Fruit fly (Drosophila melanogaster): Measurements from ENCODE around the gene CG3407.

CG3407 gene

DNA sequence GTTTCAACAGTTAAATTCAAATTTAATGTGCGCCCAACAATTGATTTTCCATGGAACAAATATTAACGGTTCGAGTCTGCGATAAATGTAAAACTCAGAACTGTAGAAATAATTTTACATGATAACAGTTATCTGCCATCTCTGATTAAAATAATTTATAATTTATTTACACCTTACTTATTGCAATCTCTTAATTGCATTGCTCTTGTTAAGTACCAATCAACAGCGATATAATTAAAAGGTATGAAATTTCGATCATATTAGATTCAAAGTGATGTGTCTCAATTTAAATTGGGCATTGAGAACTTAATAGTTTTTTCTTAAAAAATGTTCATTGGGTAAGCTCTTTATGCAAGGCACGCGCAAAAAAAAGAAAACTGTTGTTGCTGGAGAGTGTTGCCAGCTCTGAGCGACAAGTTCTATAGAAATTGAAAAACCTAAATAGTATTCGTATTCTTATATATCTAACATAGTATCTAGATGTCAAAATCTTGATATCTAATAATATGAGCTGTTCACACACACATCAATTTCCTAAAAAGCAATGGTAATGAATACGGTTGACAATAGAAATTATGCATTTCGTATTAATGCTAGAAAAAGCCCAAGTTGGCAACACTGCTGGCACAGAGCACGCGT is 10.3 kb downstream of the CG3407 start (continued):
- no peak for TF ChIP-seq nerfin-1 (tag; optimal IDR thresholded peaks at IDR 0.05)
- no peak for TF ChIP-seq hth (optimal IDR thresholded peaks at IDR 0.05)
- TF ChIP-seq hkb (optimal IDR thresholded peaks at IDR 0.05), result no peak
- peak; percentile 76 for TF ChIP-seq hkb (GFP tag; IDR thresholded peaks at IDR 0.05)
- peak; percentile 53 for TF ChIP-seq Camta (GFP tag; optimal IDR thresholded peaks at IDR 0.05)
- no peak for TF ChIP-seq gcm (GFP tag; optimal IDR thresholded peaks at IDR 0.05)
- TF ChIP-seq ham (GFP tag; IDR thresholded peaks at IDR 0.05), result no peak
- TF ChIP-seq gro (GFP tag; optimal IDR thresholded peaks at IDR 0.05), result no peak
- TF ChIP-seq CG8388 (GFP tag; optimal IDR thresholded peaks at IDR 0.05), result no peak
- no peak for TF ChIP-seq sr (GFP tag; IDR thresholded peaks at IDR 0.05)
- peak; percentile 64 for TF ChIP-seq fd96Cb (tag; optimal IDR thresholded peaks at IDR 0.05)
- TF ChIP-seq CG3838 (GFP tag; optimal IDR thresholded peaks at IDR 0.05), result peak; percentile 39
- peak; percentile 49 for TF ChIP-seq CG10979 (tag; optimal IDR thresholded peaks at IDR 0.05)
- peak; percentile 26 to 94 for TF ChIP-seq Pdp1 (GFP tag; optimal IDR thresholded peaks at IDR 0.05)
- peak; percentile 83 for TF ChIP-seq CG9817 (tag; optimal IDR thresholded peaks at IDR 0.05)
- TF ChIP-seq dan (GFP tag; IDR thresholded peaks at IDR 0.05), result no peak
- TF ChIP-seq org-1 (GFP tag; optimal IDR thresholded peaks at IDR 0.05), result peak; percentile 35
- no peak for TF ChIP-seq Lhr (GFP tag; optimal IDR thresholded peaks at IDR 0.05)
- TF ChIP-seq CG13624 (GFP tag; optimal IDR thresholded peaks at IDR 0.05), result peak; percentile 56
- no peak for TF ChIP-seq HLH4C (GFP tag; IDR thresholded peaks at IDR 0.05; ENCODE audit: partially characterized antibody)
- 0 out of 2 replicates have a peak, but pooled peaks have one; percentile 9 for TF ChIP-seq Nf-YA (GFP tag; IDR thresholded peaks at IDR 0.05)
- TF ChIP-seq btn (GFP tag; optimal IDR thresholded peaks at IDR 0.05), result no peak
- peak; percentile 81 for TF ChIP-seq lab (GFP tag; optimal IDR thresholded peaks at IDR 0.05)
- TF ChIP-seq ttk (GFP tag; IDR thresholded peaks at IDR 0.05), result peak; percentile 53; the same call in 1 of the 2 replicates
- no peak for TF ChIP-seq CG7271 (tag; optimal IDR thresholded peaks at IDR 0.05)
- TF ChIP-seq ssp (GFP tag; IDR thresholded peaks at IDR 0.05), result peak; percentile 48; the same call in 1 of the 2 replicates
- TF ChIP-seq Antp (GFP tag; optimal IDR thresholded peaks at IDR 0.05), result peak; percentile 12
- TF ChIP-seq CG6683 (GFP tag; optimal IDR thresholded peaks at IDR 0.05), result no peak
- TF ChIP-seq Elba2 (GFP tag; optimal IDR thresholded peaks at IDR 0.05), result no peak
- no peak for TF ChIP-seq CG13123 (GFP tag; optimal IDR thresholded peaks at IDR 0.05)
- peak; percentile 48; the same call in 2 of the 3 replicates for TF ChIP-seq Aef1 (GFP tag; IDR thresholded peaks at IDR 0.05)
- peak; percentile 52 for TF ChIP-seq stc (GFP tag; IDR thresholded peaks at IDR 0.05)
- 0 out of 4 replicates have a peak, but pooled peaks have one; percentile 36 for TF ChIP-seq Dll (GFP tag; IDR thresholded peaks at IDR 0.05; ENCODE audit: partially characterized antibody)
- TF ChIP-seq Hmx (GFP tag; optimal IDR thresholded peaks at IDR 0.05), result no peak
- peak; percentile 74 for TF ChIP-seq az2 (GFP tag; optimal IDR thresholded peaks at IDR 0.05)
- TF ChIP-seq CG4328 (GFP tag; optimal IDR thresholded peaks at IDR 0.05), result peak; percentile 29
- no peak for TF ChIP-seq CG8281 (tag; optimal IDR thresholded peaks at IDR 0.05)
- peak; percentile 11 for TF ChIP-seq Sry-δ (GFP tag; optimal IDR thresholded peaks at IDR 0.05)
- peak; percentile 65 for TF ChIP-seq ranshi (GFP tag; IDR thresholded peaks at IDR 0.05)
- TF ChIP-seq CG33213 (GFP tag; optimal IDR thresholded peaks at IDR 0.05), result no peak
- TF ChIP-seq CG17361 (GFP tag; IDR thresholded peaks at IDR 0.05), result peak; percentile 32; the same call in 1 of the 3 replicates
- peak; percentile 74 for TF ChIP-seq Hmr (GFP tag; optimal IDR thresholded peaks at IDR 0.05)
- no peak for TF ChIP-seq Fer1 (GFP tag; optimal IDR thresholded peaks at IDR 0.05)
- peak; percentile 60 for TF ChIP-seq ara (GFP tag; IDR thresholded peaks at IDR 0.05)
- TF ChIP-seq klu (GFP tag; IDR thresholded peaks at IDR 0.05), result peak; percentile 13; the same call in 1 of the 2 replicates
- TF ChIP-seq tx (GFP tag; optimal IDR thresholded peaks at IDR 0.05), result no peak
- TF ChIP-seq CHES-1-like (GFP tag; optimal IDR thresholded peaks at IDR 0.05), result peak; percentile 23
- TF ChIP-seq Side (GFP tag; optimal IDR thresholded peaks at IDR 0.05), result no peak
- TF ChIP-seq CG10267 (tag; optimal IDR thresholded peaks at IDR 0.05), result peak; percentile 61
- TF ChIP-seq Adf1 (GFP tag; IDR thresholded peaks at IDR 0.05), result 0 out of 2 replicates have a peak, but pooled peaks have one; percentile 6

Data from whole organism, embryonic.